Worm (Caenorhabditis elegans): Measurements from ENCODE around the gene F43E2.6.

F43E2.6 gene

DNA sequence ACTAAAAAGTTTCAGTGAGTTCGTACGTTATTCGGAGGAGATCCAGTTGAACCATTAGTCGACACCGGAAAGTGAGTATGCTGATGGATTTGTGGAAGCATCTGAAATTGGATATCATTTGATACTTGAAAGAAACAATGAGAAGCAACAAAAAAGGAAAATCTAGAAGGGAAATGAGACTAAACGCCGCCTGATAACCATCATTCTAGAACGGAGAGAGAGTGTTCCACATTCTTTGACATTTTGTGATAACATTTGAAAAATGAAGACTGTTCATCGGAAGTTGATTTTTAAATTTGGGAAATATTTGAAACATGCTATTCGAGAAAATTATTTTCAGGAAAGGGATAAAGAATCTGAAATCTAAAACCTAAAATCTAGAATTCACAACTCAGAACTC lies 37.4 kb downstream of the F43E2.6 start, which contains the start of gene npax-1:
Gene npax-1 (minus strand): TSS at position 101 of the 400 bp plus-strand sequence.
- TF ChIP-seq scrt-1 (GFP tag; IDR thresholded peaks at IDR 0.05), result no peak
- TF ChIP-seq ceh-13 (GFP tag; optimal IDR thresholded peaks at IDR 0.05), result no peak
- TF ChIP-seq tbx-37 (GFP tag; conservative IDR thresholded peaks at IDR 0.05), result no peak
- TF ChIP-seq ets-7 (tag; optimal IDR thresholded peaks at IDR 0.05), result no peak
- no peak for TF ChIP-seq F13C5.2 (tag; optimal IDR thresholded peaks at IDR 0.05)
- no peak for TF ChIP-seq B0310.2 (tag; optimal IDR thresholded peaks at IDR 0.05)
- no peak for TF ChIP-seq ceh-36 (tag; optimal IDR thresholded peaks at IDR 0.05)
- TF ChIP-seq tbx-11 (GFP tag; IDR thresholded peaks at IDR 0.05), result no peak
- TF ChIP-seq ama-1 (optimal IDR thresholded peaks at IDR 0.05), result no peak
- TF ChIP-seq hmg-4 (GFP tag; optimal IDR thresholded peaks at IDR 0.05), result no peak
- no peak for TF ChIP-seq pes-1 (GFP tag; IDR thresholded peaks at IDR 0.05)
- TF ChIP-seq hmbx-1 (tag; optimal IDR thresholded peaks at IDR 0.05), result no peak
- TF ChIP-seq tra-4 (tag; optimal IDR thresholded peaks at IDR 0.05), result no peak
- no peak for TF ChIP-seq aly-1 (tag; optimal IDR thresholded peaks at IDR 0.05)
- no peak for TF ChIP-seq sea-1 (GFP tag; conservative IDR thresholded peaks at IDR 0.05)

DNA sequence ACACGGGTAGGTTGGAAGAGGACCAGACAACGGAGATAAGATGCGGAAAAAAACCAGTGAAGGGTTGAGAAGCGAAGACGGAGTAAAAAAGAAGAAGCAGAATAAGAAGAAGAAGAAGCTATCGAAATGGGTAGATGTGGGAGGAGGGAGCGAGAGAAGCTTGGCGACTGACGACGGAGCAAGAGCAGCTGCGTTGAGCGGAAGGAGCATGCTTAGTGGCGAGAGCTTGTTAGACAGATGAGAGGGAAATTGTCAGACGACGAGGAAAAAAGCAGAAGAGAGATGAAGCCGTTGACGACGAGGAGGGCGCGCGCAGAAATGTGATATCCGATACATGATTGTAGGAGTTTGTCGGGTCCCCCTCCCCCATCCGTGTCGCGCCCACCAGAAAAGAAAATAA lies 41.7 kb downstream of the F43E2.6 start:
- TF ChIP-seq flt-1 (GFP tag; IDR thresholded peaks at IDR 0.05) (no peak), ceh-13 (GFP tag; optimal IDR thresholded peaks at IDR 0.05) (no peak), tbx-11 (GFP tag; IDR thresholded peaks at IDR 0.05) (no peak), ama-1 (optimal IDR thresholded peaks at IDR 0.05) (no peak), sea-1 (GFP tag; conservative IDR thresholded peaks at IDR 0.05) (no peak), B0310.2 (tag; optimal IDR thresholded peaks at IDR 0.05) (no peak), tra-4 (tag; optimal IDR thresholded peaks at IDR 0.05) (no peak), ceh-36 (tag; optimal IDR thresholded peaks at IDR 0.05) (no peak), F13C5.2 (tag; optimal IDR thresholded peaks at IDR 0.05) (no peak), scrt-1 (GFP tag; IDR thresholded peaks at IDR 0.05) (no peak), hmg-4 (GFP tag; optimal IDR thresholded peaks at IDR 0.05) (no peak)

DNA sequence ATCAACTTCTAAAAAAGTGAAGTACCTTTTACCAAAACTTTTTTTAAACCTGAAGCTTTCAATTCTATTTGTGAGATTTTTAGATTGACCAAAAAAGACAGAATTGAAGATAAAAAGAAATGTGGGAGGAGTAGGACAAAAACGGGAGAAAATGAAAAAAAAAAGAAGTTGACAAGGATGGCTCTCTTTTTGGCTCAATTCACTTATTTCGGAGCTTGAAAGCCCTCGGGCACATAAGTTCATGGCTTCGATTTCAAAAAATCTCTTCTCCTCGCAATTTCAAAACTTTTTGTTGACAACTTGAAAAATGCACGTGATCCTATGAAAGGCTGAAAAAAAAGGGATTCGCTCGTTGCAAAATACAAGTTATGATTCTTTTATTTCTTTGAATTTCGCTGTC lies 42.5 kb downstream of the F43E2.6 start:
- TF ChIP-seq scrt-1 (GFP tag; IDR thresholded peaks at IDR 0.05), result no peak
- TF ChIP-seq B0310.2 (tag; optimal IDR thresholded peaks at IDR 0.05), result no peak
- no peak for TF ChIP-seq hmg-4 (GFP tag; optimal IDR thresholded peaks at IDR 0.05)
- TF ChIP-seq F13C5.2 (tag; optimal IDR thresholded peaks at IDR 0.05), result no peak
- TF ChIP-seq sea-1 (GFP tag; conservative IDR thresholded peaks at IDR 0.05), result no peak
- no peak for TF ChIP-seq ceh-13 (GFP tag; optimal IDR thresholded peaks at IDR 0.05)
- TF ChIP-seq ets-7 (tag; optimal IDR thresholded peaks at IDR 0.05), result no peak
- TF ChIP-seq tbx-11 (GFP tag; IDR thresholded peaks at IDR 0.05), result no peak
- no peak for TF ChIP-seq tbx-37 (GFP tag; conservative IDR thresholded peaks at IDR 0.05)
- TF ChIP-seq aly-1 (tag; optimal IDR thresholded peaks at IDR 0.05), result no peak
- TF ChIP-seq ama-1 (optimal IDR thresholded peaks at IDR 0.05), result no peak
- no peak for TF ChIP-seq tra-4 (tag; optimal IDR thresholded peaks at IDR 0.05)
- no peak for TF ChIP-seq pes-1 (GFP tag; IDR thresholded peaks at IDR 0.05)
- TF ChIP-seq flt-1 (GFP tag; IDR thresholded peaks at IDR 0.05), result no peak
- no peak for TF ChIP-seq hmbx-1 (tag; optimal IDR thresholded peaks at IDR 0.05)
- no peak for TF ChIP-seq ceh-36 (tag; optimal IDR thresholded peaks at IDR 0.05)

DNA sequence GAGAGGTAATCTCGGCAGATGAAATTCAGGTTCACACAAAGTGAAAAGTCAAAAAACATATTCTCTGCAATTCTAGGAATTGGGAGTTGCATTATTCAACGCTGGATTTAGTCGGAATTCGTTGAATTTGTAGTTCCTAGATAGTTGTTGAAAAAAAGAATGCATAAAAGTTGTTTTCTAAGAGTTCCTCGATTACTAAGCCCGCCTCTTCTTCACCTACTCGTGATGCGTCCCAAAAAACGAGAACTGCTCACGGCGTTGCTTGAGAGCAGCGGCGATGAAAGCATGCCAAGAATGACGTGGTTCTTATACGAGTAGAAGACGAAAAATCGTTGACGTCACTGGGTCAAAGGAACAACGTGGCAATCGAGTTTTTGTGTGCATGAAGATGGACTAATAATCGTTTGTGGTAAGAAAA lies 43.6 kb downstream of the F43E2.6 start:
- no peak for TF ChIP-seq flt-1 (GFP tag; IDR thresholded peaks at IDR 0.05)
- no peak for TF ChIP-seq scrt-1 (GFP tag; IDR thresholded peaks at IDR 0.05)
- no peak for TF ChIP-seq ceh-36 (tag; optimal IDR thresholded peaks at IDR 0.05)
- no peak for TF ChIP-seq hnd-1 (tag; optimal IDR thresholded peaks at IDR 0.05)
- no peak for TF ChIP-seq tra-4 (tag; optimal IDR thresholded peaks at IDR 0.05)
- no peak for TF ChIP-seq ets-7 (tag; optimal IDR thresholded peaks at IDR 0.05)
- no peak for TF ChIP-seq hmg-4 (GFP tag; optimal IDR thresholded peaks at IDR 0.05)
- TF ChIP-seq ama-1 (optimal IDR thresholded peaks at IDR 0.05), result no peak
- no peak for TF ChIP-seq tbx-37 (GFP tag; conservative IDR thresholded peaks at IDR 0.05)
- TF ChIP-seq tbx-11 (GFP tag; IDR thresholded peaks at IDR 0.05), result no peak
- TF ChIP-seq hmbx-1 (tag; optimal IDR thresholded peaks at IDR 0.05), result no peak
- no peak for TF ChIP-seq pes-1 (GFP tag; IDR thresholded peaks at IDR 0.05)
- TF ChIP-seq F13C5.2 (tag; optimal IDR thresholded peaks at IDR 0.05), result no peak
- no peak for TF ChIP-seq aly-1 (tag; optimal IDR thresholded peaks at IDR 0.05)
- no peak for TF ChIP-seq sea-1 (GFP tag; conservative IDR thresholded peaks at IDR 0.05)

DNA sequence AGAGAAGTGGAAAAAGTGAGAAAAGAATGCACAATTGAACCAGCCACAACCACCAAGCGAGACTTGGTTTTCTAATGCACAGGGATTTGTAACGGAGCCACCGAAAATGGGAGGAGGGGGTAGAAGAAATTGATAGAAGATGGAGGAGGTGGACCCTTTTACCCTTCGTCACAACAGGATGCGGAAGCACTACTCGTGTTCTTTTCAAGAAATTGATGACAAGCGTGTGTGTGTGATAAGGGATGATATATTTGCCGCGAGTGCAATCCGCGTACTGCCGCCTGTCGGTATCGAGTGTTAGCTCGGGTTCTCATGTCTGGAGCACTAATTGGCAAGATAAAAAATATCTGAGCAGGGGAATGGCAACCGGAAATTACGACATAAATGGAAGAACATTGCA lies 44.7 kb downstream of the F43E2.6 start, which contains the start of gene F21D12.3:
Gene F21D12.3 (minus strand): TSS at position 101 of the 400 bp plus-strand sequence.
- TF ChIP-seq tra-4 (tag; optimal IDR thresholded peaks at IDR 0.05), result no peak

DNA sequence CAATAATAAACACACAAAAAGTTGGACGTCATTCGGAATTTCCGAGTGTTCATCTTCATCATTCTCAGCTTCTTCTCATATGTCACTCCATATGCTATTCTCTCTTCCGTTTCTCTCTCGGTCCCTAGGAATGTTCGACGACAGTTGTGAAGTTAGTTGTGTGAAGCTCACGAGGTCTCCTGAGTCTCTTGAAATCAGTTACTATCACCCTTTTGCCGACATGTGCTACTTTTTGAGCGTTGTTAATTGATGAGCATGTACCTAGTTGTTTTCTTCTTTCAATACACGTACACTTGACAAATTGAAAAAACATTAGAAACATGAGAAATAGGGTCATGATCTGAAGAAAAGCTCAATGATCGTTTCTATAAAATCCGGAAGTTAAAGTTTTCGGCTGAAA lies 45.3 kb downstream of the F43E2.6 start:
- TF ChIP-seq ceh-13 (GFP tag; optimal IDR thresholded peaks at IDR 0.05) (no peak), hnd-1 (tag; optimal IDR thresholded peaks at IDR 0.05) (no peak), tbx-11 (GFP tag; IDR thresholded peaks at IDR 0.05) (no peak), B0310.2 (tag; optimal IDR thresholded peaks at IDR 0.05) (no peak), hmg-4 (GFP tag; optimal IDR thresholded peaks at IDR 0.05) (no peak)

DNA sequence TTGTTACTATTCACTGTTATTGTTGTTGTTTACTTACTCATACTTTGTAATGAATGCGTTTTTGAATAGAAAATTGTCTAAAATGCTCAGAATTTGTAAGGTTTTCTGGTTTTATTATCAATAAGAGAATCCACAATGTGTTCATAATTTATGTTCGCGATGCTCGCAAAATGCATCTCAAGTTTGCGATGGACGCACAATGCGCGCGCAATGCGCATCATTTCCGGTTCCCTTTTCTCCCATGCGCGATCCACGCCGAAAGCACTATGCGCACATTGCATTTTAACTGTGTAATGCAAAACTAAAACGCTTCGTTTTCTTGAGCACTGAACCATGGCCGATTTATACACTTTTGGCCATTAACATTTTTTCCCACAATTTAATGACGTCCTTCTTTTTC lies 49.2 kb downstream of the F43E2.6 start:
- TF ChIP-seq sea-1 (GFP tag; conservative IDR thresholded peaks at IDR 0.05) (no peak), ama-1 (optimal IDR thresholded peaks at IDR 0.05) (no peak), hmg-4 (GFP tag; optimal IDR thresholded peaks at IDR 0.05) (no peak), aly-1 (tag; optimal IDR thresholded peaks at IDR 0.05) (no peak), ceh-13 (GFP tag; optimal IDR thresholded peaks at IDR 0.05) (no peak), F13C5.2 (tag; optimal IDR thresholded peaks at IDR 0.05) (no peak), ets-7 (tag; optimal IDR thresholded peaks at IDR 0.05) (no peak)

DNA sequence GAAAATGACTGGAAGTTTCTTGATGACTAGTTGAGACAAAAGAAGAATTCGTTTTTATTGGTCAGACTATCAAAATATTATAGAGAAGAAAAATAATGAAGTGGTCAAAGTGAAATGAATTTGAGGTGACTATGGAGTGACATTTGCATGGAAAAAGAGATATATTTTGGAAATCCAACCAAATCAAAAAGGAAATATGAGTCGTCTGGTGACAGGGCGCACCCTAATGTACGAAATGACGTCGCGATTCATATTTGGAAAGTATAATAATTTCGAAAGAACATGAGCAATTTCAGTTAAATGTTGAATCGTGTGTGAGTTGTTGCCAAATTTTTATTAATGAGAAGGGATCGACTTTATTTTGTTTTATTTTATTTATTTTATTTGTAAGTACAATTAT lies 51.2 kb downstream of the F43E2.6 start, which contains the start of gene F21D12.2:
Gene F21D12.2 (plus strand): TSS at position 301 of the 400 bp plus-strand sequence.
- no peak for TF ChIP-seq ets-7 (tag; optimal IDR thresholded peaks at IDR 0.05)
- no peak for TF ChIP-seq tbx-11 (GFP tag; IDR thresholded peaks at IDR 0.05)
- no peak for TF ChIP-seq scrt-1 (GFP tag; IDR thresholded peaks at IDR 0.05)
- no peak for TF ChIP-seq aly-1 (tag; optimal IDR thresholded peaks at IDR 0.05)
- TF ChIP-seq B0310.2 (tag; optimal IDR thresholded peaks at IDR 0.05), result no peak
- TF ChIP-seq pes-1 (GFP tag; IDR thresholded peaks at IDR 0.05), result no peak
- no peak for TF ChIP-seq tbx-37 (GFP tag; conservative IDR thresholded peaks at IDR 0.05)
- no peak for TF ChIP-seq flt-1 (GFP tag; IDR thresholded peaks at IDR 0.05)
- TF ChIP-seq ama-1 (optimal IDR thresholded peaks at IDR 0.05), result no peak
- no peak for TF ChIP-seq hnd-1 (tag; optimal IDR thresholded peaks at IDR 0.05)
- no peak for TF ChIP-seq hmg-4 (GFP tag; optimal IDR thresholded peaks at IDR 0.05)
- no peak for TF ChIP-seq sea-1 (GFP tag; conservative IDR thresholded peaks at IDR 0.05)
- no peak for TF ChIP-seq ceh-13 (GFP tag; optimal IDR thresholded peaks at IDR 0.05)
- no peak for TF ChIP-seq F13C5.2 (tag; optimal IDR thresholded peaks at IDR 0.05)
